Worm (Caenorhabditis elegans) whole organism, L4 larva: ENCODE results near the gene Y48A6C.4.

ENCODE experiments used
- T26A8.4 ChIP-seq: fragments of 200-800 bp; sonication (Bioruptor generic); IDR thresholded peaks from 2 replicates; pipeline ENCODE4 v1.3.6; 2022; ENCODE audit warnings: missing genetic modification characterization, missing compliant biosample characterization
- Y48G9A.11 ChIP-seq: fragments of 200-800 bp; sonication (Bioruptor generic); IDR thresholded peaks from 2 replicates; pipeline ENCODE4 v1.3.6; 2022; ENCODE audit warnings: missing genetic modification reagents, missing genetic modification characterization, missing compliant biosample characterization
- Y75B8A.6 ChIP-seq: fragments of 200-800 bp; sonication (Bioruptor generic); IDR thresholded peaks from 2 replicates; pipeline ENCODE4 v1.3.6; 2022; ENCODE audit warnings: missing genetic modification reagents, missing genetic modification characterization, missing compliant biosample characterization
- ZK337.2 ChIP-seq: fragments of 200-800 bp; sonication (Bioruptor generic); IDR thresholded peaks from 2 replicates; pipeline ENCODE4 v1.3.6; 2022; ENCODE audit warnings: missing genetic modification reagents, missing genetic modification characterization, missing compliant biosample characterization
- aha-1 ChIP-seq: fragments of 150-350 bp; peaks from one replicate; lab custom pipeline; 2014; ENCODE audit warnings: missing biosample characterization, missing genetic modification characterization
- aly-2 ChIP-seq: sonication (generic microtip); optimal IDR thresholded peaks from 2 replicates; lab custom pipeline; 2018; ENCODE audit warnings: missing biosample characterization, missing genetic modification characterization
- arid-1 ChIP-seq: fragments of 200-800 bp; sonication (Bioruptor generic); conservative IDR thresholded peaks from 2 replicates; pipeline ENCODE4 v1.3.6; 2022; ENCODE audit warnings: missing genetic modification reagents, missing genetic modification characterization, missing compliant biosample characterization
- attf-4 ChIP-seq: sonication (generic microtip); optimal IDR thresholded peaks from 3 replicates; lab custom pipeline; 2017; ENCODE audit warnings: missing biosample characterization, missing genetic modification characterization
- ceh-44 ChIP-seq: fragments of 200-800 bp; sonication (Bioruptor generic); IDR thresholded peaks from 2 replicates; pipeline ENCODE4 v1.3.6; 2022; ENCODE audit warnings: missing genetic modification reagents, missing genetic modification characterization, missing compliant biosample characterization
- ces-1 ChIP-seq: fragments of 150-350 bp; sonication (generic microtip); optimal IDR thresholded peaks from 4 replicates; lab custom pipeline; 2014; ENCODE audit warnings: missing biosample characterization, missing genetic modification reagents, missing genetic modification characterization
- daf-16 ChIP-seq, 3 experiments: sonication (generic microtip); optimal IDR thresholded peaks; 2 replicates each; lab custom pipeline; 2016 to 2017; ENCODE audit warnings: missing genetic modification characterization in 3 of 3, missing genetic modification reagents in 3 of 3, mild to moderate bottlenecking in 2 of 3, missing compliant biosample characterization in 2 of 3, missing biosample characterization in 1 of 3, moderate library complexity in 1 of 3
- dpl-1 ChIP-seq: fragments of 150-350 bp; optimal IDR thresholded peaks from 2 replicates; lab custom pipeline; 2014; ENCODE audit warnings: missing biosample characterization, missing genetic modification reagents, missing genetic modification characterization
- egl-27 ChIP-seq: sonication (generic microtip); optimal IDR thresholded peaks from 3 replicates; lab custom pipeline; 2017; ENCODE audit warnings: missing biosample characterization, missing genetic modification reagents, missing genetic modification characterization
- egl-43 ChIP-seq: fragments of 200-800 bp; sonication (Bioruptor generic); IDR thresholded peaks from 2 replicates; pipeline ENCODE4 v1.3.6; 2022; ENCODE audit warnings: missing genetic modification reagents, missing genetic modification characterization, missing compliant biosample characterization
- fkh-10 ChIP-seq: fragments of 150-350 bp; optimal IDR thresholded peaks from 2 replicates; lab custom pipeline; 2014; ENCODE audit warnings: missing biosample characterization, missing genetic modification reagents, missing genetic modification characterization
- hlh-30 ChIP-seq: sonication (generic microtip); optimal IDR thresholded peaks from 2 replicates; lab custom pipeline; 2017; ENCODE audit warnings: antibody characterized with exemption, mild to moderate bottlenecking, missing genetic modification characterization, missing compliant biosample characterization; ENCODE audit not compliant: insufficient read depth
- hmg-1.1 ChIP-seq: fragments of 200-800 bp; sonication (Bioruptor generic); IDR thresholded peaks from 2 replicates; pipeline ENCODE4 v1.3.6; 2022; ENCODE audit warnings: missing genetic modification reagents, missing genetic modification characterization, missing compliant biosample characterization
- jun-1 ChIP-seq: fragments of 150-350 bp; optimal IDR thresholded peaks from 2 replicates; lab custom pipeline; 2014; ENCODE audit warnings: missing biosample characterization, missing genetic modification reagents, missing genetic modification characterization
- lim-7 ChIP-seq: fragments of 200-800 bp; sonication (Bioruptor generic); IDR thresholded peaks from 2 replicates; pipeline ENCODE4 v1.3.6; 2022; ENCODE audit warnings: missing genetic modification characterization, missing compliant biosample characterization
- lin-1 ChIP-seq: fragments of 200-800 bp; sonication (Bioruptor generic); IDR thresholded peaks from 2 replicates; pipeline ENCODE4 v1.3.6; 2022; ENCODE audit warnings: missing genetic modification reagents, missing genetic modification characterization, missing compliant biosample characterization
- lin-15B ChIP-seq: fragments of 150-350 bp; sonication (generic microtip); optimal IDR thresholded peaks from 3 replicates; lab custom pipeline; 2014; ENCODE audit warnings: missing biosample characterization, missing genetic modification characterization
- lin-29 ChIP-seq: fragments of 200-800 bp; sonication (Bioruptor generic); IDR thresholded peaks from 2 replicates; pipeline ENCODE4 v1.3.6; 2022; ENCODE audit warnings: missing genetic modification reagents, missing genetic modification characterization, missing compliant biosample characterization
- lin-39 ChIP-seq: fragments of 150-350 bp; optimal IDR thresholded peaks from 2 replicates; lab custom pipeline; 2014; ENCODE audit warnings: missing biosample characterization, missing genetic modification reagents, missing genetic modification characterization
- lir-3 ChIP-seq: sonication (generic microtip); optimal IDR thresholded peaks from 2 replicates; lab custom pipeline; 2016; ENCODE audit warnings: mild to moderate bottlenecking, missing genetic modification characterization, missing compliant biosample characterization
- madf-9 ChIP-seq: fragments of 200-800 bp; sonication (Bioruptor generic); conservative IDR thresholded peaks from 2 replicates; pipeline ENCODE4 v1.3.6; 2022; ENCODE audit warnings: missing genetic modification reagents, missing genetic modification characterization, missing compliant biosample characterization
- mdl-1 ChIP-seq, 2 experiments: fragments of 150-350 bp in 1 of 2; sonication (generic microtip) in 1 of 2; optimal IDR thresholded peaks; 2 replicates each; lab custom pipeline; 2014 to 2017; ENCODE audit warnings: missing biosample characterization in 2 of 2, missing genetic modification characterization in 2 of 2
- mdt-29 ChIP-seq: fragments of 200-800 bp; sonication (Bioruptor generic); IDR thresholded peaks from 2 replicates; pipeline ENCODE4 v1.3.6; 2022; ENCODE audit warnings: missing genetic modification reagents, missing genetic modification characterization, missing compliant biosample characterization
- mes-2 ChIP-seq: sonication (generic microtip); optimal IDR thresholded peaks from 2 replicates; lab custom pipeline; 2016; ENCODE audit warnings: missing genotype, mild to moderate bottlenecking, missing genetic modification characterization, missing compliant biosample characterization; ENCODE audit not compliant: poor library complexity, severe bottlenecking
- mxl-3 ChIP-seq: fragments of 200-800 bp; sonication (Bioruptor generic); optimal IDR thresholded peaks from 2 replicates; lab custom pipeline; 2018; ENCODE audit warnings: mild to moderate bottlenecking, missing genetic modification characterization, missing compliant biosample characterization
- nhr-102 ChIP-seq: sonication (generic microtip); optimal IDR thresholded peaks from 2 replicates; lab custom pipeline; 2016; ENCODE audit warnings: mild to moderate bottlenecking, missing genetic modification characterization, moderate library complexity, missing compliant biosample characterization
- nhr-11 ChIP-seq: fragments of 150-350 bp; optimal IDR thresholded peaks from 2 replicates; lab custom pipeline; 2014; ENCODE audit warnings: missing biosample characterization, missing genetic modification characterization
- nhr-25 ChIP-seq: sonication (generic microtip); optimal IDR thresholded peaks from 2 replicates; lab custom pipeline; 2017; ENCODE audit warnings: missing genetic modification characterization, mild to moderate bottlenecking, missing compliant biosample characterization, antibody characterized with exemption, moderate library complexity, borderline replicate concordance; ENCODE audit not compliant: insufficient read depth
- nhr-28 ChIP-seq: fragments of 150-350 bp; optimal IDR thresholded peaks from 2 replicates; lab custom pipeline; 2014; ENCODE audit warnings: missing biosample characterization, missing genetic modification characterization
- nhr-42 ChIP-seq: fragments of 200-800 bp; sonication (Bioruptor generic); IDR thresholded peaks from 2 replicates; pipeline ENCODE4 v1.3.6; 2022; ENCODE audit warnings: missing genetic modification characterization, missing compliant biosample characterization
- nhr-76 ChIP-seq: fragments of 150-350 bp; optimal IDR thresholded peaks from 2 replicates; lab custom pipeline; 2014; ENCODE audit warnings: missing biosample characterization, missing genetic modification characterization
- nhr-77 ChIP-seq: fragments of 150-350 bp; optimal IDR thresholded peaks from 2 replicates; lab custom pipeline; 2014; ENCODE audit warnings: missing biosample characterization, missing genetic modification characterization
- pha-4 ChIP-seq, 2 experiments: fragments of 150-350 bp in 1 of 2; fragments of 200-800 bp in 1 of 2; sonication (Bioruptor generic) in 1 of 2; IDR thresholded peaks in 1 of 2; optimal IDR thresholded peaks in 1 of 2; 2 replicates each; pipeline versions ENCODE4 v1.3.6 to Lab custom; 2014 to 2022; ENCODE audit warnings: missing genetic modification characterization in 2 of 2, missing genetic modification reagents in 2 of 2, missing biosample characterization in 1 of 2, missing compliant biosample characterization in 1 of 2
- php-3 ChIP-seq: fragments of 200-800 bp; sonication (Bioruptor generic); IDR thresholded peaks from 2 replicates; pipeline ENCODE4 v1.3.6; 2022; ENCODE audit warnings: missing genetic modification reagents, missing genetic modification characterization, missing compliant biosample characterization
- pqm-1 ChIP-seq: sonication (generic microtip); optimal IDR thresholded peaks from 2 replicates; lab custom pipeline; 2017; ENCODE audit warnings: missing biosample characterization, missing genetic modification characterization
- rbr-2 ChIP-seq: sonication (generic microtip); optimal IDR thresholded peaks from 2 replicates; lab custom pipeline; 2016; ENCODE audit warnings: missing genotype, missing genetic modification characterization, missing compliant biosample characterization
- sdz-12 ChIP-seq: fragments of 200-800 bp; sonication (Bioruptor generic); optimal IDR thresholded peaks from 2 replicates; lab custom pipeline; 2018; ENCODE audit warnings: mild to moderate bottlenecking, missing genetic modification characterization, missing compliant biosample characterization
- set-16 ChIP-seq: fragments of 200-800 bp; sonication (Bioruptor generic); IDR thresholded peaks from 2 replicates; pipeline ENCODE4 v1.3.6; 2022; ENCODE audit warnings: missing genetic modification reagents, missing genetic modification characterization, missing compliant biosample characterization
- snpc-1.2 ChIP-seq: fragments of 200-800 bp; sonication (Bioruptor generic); IDR thresholded peaks from 2 replicates; pipeline ENCODE4 v1.3.6; 2022; ENCODE audit warnings: missing genetic modification reagents, missing genetic modification characterization, missing compliant biosample characterization
- spr-1 ChIP-seq: sonication (generic microtip); optimal IDR thresholded peaks from 2 replicates; lab custom pipeline; 2016; ENCODE audit warnings: mild to moderate bottlenecking, missing genetic modification characterization, missing compliant biosample characterization
- tag-97 ChIP-seq: fragments of 200-800 bp; sonication (Bioruptor generic); IDR thresholded peaks from 2 replicates; pipeline ENCODE4 v1.3.6; 2022; ENCODE audit warnings: missing genetic modification characterization, missing compliant biosample characterization
- tra-1 ChIP-seq: fragments of 200-800 bp; sonication (Bioruptor generic); IDR thresholded peaks from 2 replicates; pipeline ENCODE4 v1.3.6; 2022; ENCODE audit warnings: missing genetic modification reagents, missing genetic modification characterization, missing compliant biosample characterization
- zfp-3 ChIP-seq: fragments of 200-800 bp; sonication (Bioruptor generic); conservative IDR thresholded peaks from 2 replicates; pipeline ENCODE4 v1.3.6; 2022; ENCODE audit warnings: missing genetic modification reagents, missing genetic modification characterization, missing compliant biosample characterization
- zip-11 ChIP-seq: fragments of 200-800 bp; sonication (Bioruptor generic); IDR thresholded peaks from 2 replicates; pipeline ENCODE4 v1.3.6; 2022; ENCODE audit warnings: missing genetic modification characterization, missing compliant biosample characterization
- zip-2 ChIP-seq: fragments of 150-350 bp; optimal IDR thresholded peaks from 2 replicates; lab custom pipeline; 2014; ENCODE audit warnings: missing biosample characterization, missing genetic modification characterization
- ztf-7 ChIP-seq: fragments of 150-350 bp; optimal IDR thresholded peaks from 2 replicates; lab custom pipeline; 2014; ENCODE audit warnings: missing biosample characterization, missing genetic modification characterization

The Y48A6C.4 gene

DNA sequence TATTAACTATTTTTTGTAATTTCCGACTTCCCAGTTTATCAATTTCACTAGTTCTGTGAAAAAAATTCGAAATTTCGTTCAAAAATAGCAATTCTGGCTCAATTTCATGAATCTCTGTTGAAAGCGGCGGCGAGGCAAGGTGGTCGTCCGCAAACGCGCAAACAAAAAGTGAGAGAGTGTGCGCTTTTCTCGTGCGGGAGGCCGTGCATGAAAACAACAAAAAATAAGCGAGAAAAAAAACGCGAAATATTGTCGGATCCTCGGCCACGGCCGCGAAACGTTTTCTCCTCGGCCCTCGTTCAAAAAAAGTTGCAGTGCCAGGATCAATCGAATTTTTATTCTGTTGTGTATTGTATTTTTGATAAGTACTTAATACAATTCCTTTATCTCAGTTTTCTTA lies 6.9 kb upstream of the Y48A6C.4 start (continued):
- TF ChIP-seq egl-27 (tag; lab: Kevin White, UChicago) = no peak
- TF ChIP-seq ztf-7 (tag; lab: Kevin White, UChicago) = no peak
- TF ChIP-seq zip-2 = no peak
- peak; percentile 92 for TF ChIP-seq mes-2 (tag; lab: Kevin White, UChicago)
- no peak for TF ChIP-seq snpc-1.2 (GFP tag; lab: Robert Waterston, UW)
- 0 out of 2 replicates have a peak, but pooled peaks have one; percentile 52 for TF ChIP-seq Y75B8A.6 (GFP tag; lab: Robert Waterston, UW)
- TF ChIP-seq nhr-76 (tag; lab: Kevin White, UChicago) = no peak
- no peak for TF ChIP-seq lim-7
- no peak for TF ChIP-seq lin-15B (tag; lab: Kevin White, UChicago)
- TF ChIP-seq lin-29 = peak; percentile 80
- no peak for TF ChIP-seq lin-39 (tag; lab: Kevin White, UChicago)
- TF ChIP-seq hlh-30 (tag; lab: Kevin White, UChicago) = no peak
- peak; percentile 59; the same call in 1 of the 2 replicates for TF ChIP-seq egl-43 (GFP tag; lab: Robert Waterston, UW)
- TF ChIP-seq pha-4 (GFP tag; IDR thresholded peaks at IDR 0.05; lab: Robert Waterston, UW) = peak; percentile 62
- TF ChIP-seq pha-4 (tag; optimal IDR thresholded peaks at IDR 0.05; lab: Kevin White, UChicago) = no peak
- TF ChIP-seq ZK337.2 (GFP tag; lab: Robert Waterston, UW) = peak; percentile 82; the same call in 1 of the 2 replicates
- TF ChIP-seq php-3 (GFP tag; lab: Robert Waterston, UW) = 0 out of 2 replicates have a peak, but pooled peaks have one; percentile 10
- peak; percentile 56; the same call in 1 of the 2 replicates for TF ChIP-seq nhr-42 (GFP tag; lab: Robert Waterston, UW)
- no peak for TF ChIP-seq pqm-1 (tag; lab: Kevin White, UChicago)
- TF ChIP-seq tra-1 = no peak
- peak; percentile 25 for TF ChIP-seq dpl-1
- no peak for TF ChIP-seq zfp-3 (GFP tag; lab: Robert Waterston, UW)
- TF ChIP-seq T26A8.4 = 0 out of 2 replicates have a peak, but pooled peaks have one; percentile 33
- TF ChIP-seq Y48G9A.11 (GFP tag; lab: Robert Waterston, UW) = peak; percentile 35; the same call in 1 of the 2 replicates
- peak; percentile 71 for TF ChIP-seq rbr-2 (tag; lab: Kevin White, UChicago)
- TF ChIP-seq nhr-102 = peak; percentile 52
- peak; percentile 82 for TF ChIP-seq mxl-3 (GFP tag; lab: Kevin White, UChicago)
- TF ChIP-seq zip-11 = no peak
- no peak for TF ChIP-seq spr-1 (tag; lab: Kevin White, UChicago)
- no peak for TF ChIP-seq aly-2 (tag; lab: Kevin White, UChicago)
- no peak for TF ChIP-seq ces-1 (GFP tag; lab: Kevin White, UChicago)
- TF ChIP-seq aha-1 (tag; lab: Kevin White, UChicago) = no peak
- no peak for TF ChIP-seq sdz-12
- no peak for TF ChIP-seq nhr-11 (tag; lab: Kevin White, UChicago)
- no peak for TF ChIP-seq jun-1 (tag; lab: Kevin White, UChicago)
- no peak for TF ChIP-seq lin-1
- peak; percentile 75; the same call in 1 of the 2 replicates for TF ChIP-seq ceh-44 (GFP tag; lab: Robert Waterston, UW)
- TF ChIP-seq attf-4 (tag; lab: Kevin White, UChicago) = no peak
- peak; percentile 23; the same call in 1 of the 2 replicates for TF ChIP-seq set-16 (GFP tag; lab: Robert Waterston, UW)
- TF ChIP-seq mdt-29 = no peak
- peak; percentile 50; the same call in 1 of the 2 replicates for TF ChIP-seq madf-9 (GFP tag; lab: Robert Waterston, UW)
- TF ChIP-seq nhr-28 (tag; lab: Kevin White, UChicago) = no peak
- no peak for TF ChIP-seq nhr-25 (tag; lab: Kevin White, UChicago)
- peak; percentile 78 for TF ChIP-seq hmg-1.1 (GFP tag; lab: Robert Waterston, UW)
- 0 out of 2 replicates have a peak, but pooled peaks have one; percentile 15 for TF ChIP-seq arid-1
- no peak for TF ChIP-seq fkh-10
- TF ChIP-seq tag-97 = no peak
- TF ChIP-seq nhr-77 = no peak
- TF ChIP-seq lir-3 (tag; lab: Kevin White, UChicago) = no peak
- peak in 1 of 2 experiments; percentile 10 for TF ChIP-seq daf-16 (GFP tag; optimal IDR thresholded peaks at IDR 0.05; lab: Kevin White, UChicago)
- peak; percentile 39 for TF ChIP-seq daf-16 (tag; optimal IDR thresholded peaks at IDR 0.05; lab: Kevin White, UChicago)
- TF ChIP-seq mdl-1 (tag; optimal IDR thresholded peaks at IDR 0.05; lab: Kevin White, UChicago) = no peak
